Worm (Caenorhabditis elegans) whole organism, mixed stage, embryonic: ENCODE measurements around the gene idpc-3.

Experiments
- ces-1 ChIP-seq: fragments of 150-350 bp; optimal IDR thresholded peaks from 2 replicates; lab custom pipeline; 2014; ENCODE audit warnings: missing biosample characterization, missing genetic modification reagents, missing genetic modification characterization
- flh-1 ChIP-seq: fragments of 200-800 bp; sonication (Bioruptor generic); optimal IDR thresholded peaks from 2 replicates; lab custom pipeline; 2018; ENCODE audit warnings: mild to moderate bottlenecking, missing genetic modification characterization, moderate library complexity, missing compliant biosample characterization
- lin-13 ChIP-seq: fragments of 150-350 bp; optimal IDR thresholded peaks from 2 replicates; lab custom pipeline; 2014; ENCODE audit warnings: missing biosample characterization, missing genetic modification characterization
- lsy-2 ChIP-seq: fragments of 150-350 bp; optimal IDR thresholded peaks from 2 replicates; lab custom pipeline; 2014; ENCODE audit warnings: missing biosample characterization, missing genetic modification characterization
- nhr-12 ChIP-seq: fragments of 150-350 bp; optimal IDR thresholded peaks from 2 replicates; lab custom pipeline; 2014; ENCODE audit warnings: missing biosample characterization, missing genetic modification characterization
- nhr-28 ChIP-seq: fragments of 150-350 bp; optimal IDR thresholded peaks from 2 replicates; lab custom pipeline; 2014; ENCODE audit warnings: missing biosample characterization, missing genetic modification characterization
- nhr-76 ChIP-seq: sonication (generic microtip); optimal IDR thresholded peaks from 2 replicates; lab custom pipeline; 2017; ENCODE audit warnings: missing biosample characterization, missing genetic modification characterization
- sem-2 ChIP-seq: fragments of 200-800 bp; sonication (Bioruptor generic); optimal IDR thresholded peaks from 2 replicates; lab custom pipeline; 2018; ENCODE audit warnings: mild to moderate bottlenecking, missing genetic modification characterization, missing compliant biosample characterization
- snpc-4 ChIP-seq: fragments of 150-350 bp; optimal IDR thresholded peaks from 2 replicates; lab custom pipeline; 2014; ENCODE audit warnings: missing biosample characterization, missing genetic modification characterization
- unc-62 ChIP-seq: fragments of 150-350 bp; optimal IDR thresholded peaks from 2 replicates; lab custom pipeline; 2014; ENCODE audit warnings: missing biosample characterization, missing genetic modification reagents, missing genetic modification characterization

DNA sequence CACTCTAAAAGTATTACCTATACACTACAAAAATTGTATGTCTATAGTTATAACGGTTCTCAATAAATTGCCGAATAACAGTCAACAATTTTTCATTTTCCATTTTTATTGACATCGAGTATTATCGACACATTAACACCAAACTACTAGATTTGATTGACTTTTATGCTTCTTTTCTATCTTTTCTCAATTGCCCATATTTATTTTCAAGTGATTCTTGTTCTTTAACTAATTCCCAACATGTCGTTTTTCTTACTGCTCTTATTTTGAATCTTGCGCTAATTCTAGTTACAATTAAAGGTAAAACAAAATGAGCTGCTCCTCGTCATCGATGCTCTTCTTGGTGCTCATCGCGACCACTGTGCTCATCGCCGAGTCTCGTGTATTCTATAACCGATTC is 49.0 kb upstream of the idpc-3 start, which contains the start of gene cthd-1:
- TF ChIP-seq lsy-2 (tag; lab: Kevin White, UChicago) (no peak), unc-62 (no peak), snpc-4 (tag; lab: Kevin White, UChicago) (no peak), flh-1 (GFP tag; lab: Kevin White, UChicago) (no peak), nhr-28 (tag; lab: Kevin White, UChicago) (no peak), ces-1 (GFP tag; lab: Kevin White, UChicago) (no peak), nhr-12 (tag; lab: Kevin White, UChicago) (no peak), lin-13 (no peak), sem-2 (GFP tag; lab: Kevin White, UChicago) (no peak), nhr-76 (tag; lab: Kevin White, UChicago) (no peak)
